Fruit fly (Drosophila melanogaster) whole organism, pupa: ENCODE data around the gene Vdup1.

Source experiments
- CG10348 ChIP-seq: fragments of 200-800 bp; sonication (Bioruptor generic); IDR thresholded peaks from 2 replicates; pipeline ENCODE4 v1.3.6; 2022; ENCODE audit warnings: missing biosample characterization, missing genetic modification characterization
- CG12605 ChIP-seq: fragments of 200-800 bp; sonication (Bioruptor generic); IDR thresholded peaks from 2 replicates; pipeline ENCODE4 v1.3.6; 2022; ENCODE audit warnings: missing biosample characterization, missing genetic modification characterization
- CG13204 ChIP-seq: fragments of 200-800 bp; sonication (Bioruptor generic); optimal IDR thresholded peaks from 2 replicates; lab custom pipeline; 2018; ENCODE audit warnings: missing biosample characterization, mild to moderate bottlenecking, missing genetic modification characterization, moderate library complexity
- CG14655 ChIP-seq: fragments of 200-800 bp; sonication (Bioruptor generic); optimal IDR thresholded peaks from 3 replicates; lab custom pipeline; 2017; ENCODE audit warnings: mild to moderate bottlenecking, missing biosample characterization, missing genetic modification reagents, missing genetic modification characterization
- CG15710 ChIP-seq: fragments of 200-800 bp; sonication (Bioruptor generic); optimal IDR thresholded peaks from 2 replicates; lab custom pipeline; 2018; ENCODE audit warnings: missing biosample characterization, mild to moderate bottlenecking, missing genetic modification characterization, moderate library complexity
- CG17806 ChIP-seq: fragments of 200-800 bp; sonication (Bioruptor generic); optimal IDR thresholded peaks from 2 replicates; lab custom pipeline; 2018; ENCODE audit warnings: missing biosample characterization, mild to moderate bottlenecking, missing genetic modification characterization, moderate library complexity
- CG32121 ChIP-seq: fragments of 200-800 bp; sonication (Bioruptor generic); IDR thresholded peaks from 2 replicates; pipeline ENCODE4 v1.3.6; 2022; ENCODE audit warnings: missing biosample characterization, missing genetic modification characterization
- CG34367 ChIP-seq: fragments of 200-800 bp; sonication (Bioruptor generic); optimal IDR thresholded peaks from 2 replicates; lab custom pipeline; 2018; ENCODE audit warnings: missing biosample characterization, mild to moderate bottlenecking, missing genetic modification characterization
- CG4496 ChIP-seq: fragments of 200-800 bp; sonication (Bioruptor generic); IDR thresholded peaks from 3 replicates; pipeline ENCODE4 v1.3.6; 2022; ENCODE audit warnings: missing biosample characterization, missing genetic modification characterization
- CG8159 ChIP-seq: fragments of 200-800 bp; sonication (Bioruptor generic); optimal IDR thresholded peaks from 3 replicates; lab custom pipeline; 2018; ENCODE audit warnings: missing biosample characterization, mild to moderate bottlenecking, missing genetic modification characterization, moderate library complexity
- CG8301 ChIP-seq: fragments of 200-800 bp; sonication (Bioruptor generic); optimal IDR thresholded peaks from 2 replicates; lab custom pipeline; 2018; ENCODE audit warnings: missing biosample characterization, mild to moderate bottlenecking, missing genetic modification characterization
- CG9948 ChIP-seq: fragments of 200-800 bp; sonication (Bioruptor generic); optimal IDR thresholded peaks from 2 replicates; lab custom pipeline; 2018; ENCODE audit warnings: missing biosample characterization, mild to moderate bottlenecking, missing genetic modification characterization, moderate library complexity
- D1 ChIP-seq: fragments of 200-800 bp; sonication (Bioruptor generic); optimal IDR thresholded peaks from 2 replicates; lab custom pipeline; 2018; ENCODE audit warnings: missing biosample characterization, mild to moderate bottlenecking, missing genetic modification characterization, moderate library complexity
- EcR ChIP-seq: fragments of 200-800 bp; sonication (Bioruptor generic); optimal IDR thresholded peaks from 3 replicates; lab custom pipeline; 2019; ENCODE audit warnings: missing biosample characterization, missing genetic modification characterization, mild to moderate bottlenecking, moderate library complexity, missing genetic modification reagents
- Ets98B ChIP-seq: fragments of 200-800 bp; sonication (Bioruptor generic); IDR thresholded peaks from 2 replicates; pipeline ENCODE4 v1.3.6; 2022; ENCODE audit warnings: missing biosample characterization, missing genetic modification characterization
- Pif1A ChIP-seq: fragments of 200-800 bp; sonication (Bioruptor generic); optimal IDR thresholded peaks from 3 replicates; lab custom pipeline; 2016; ENCODE audit warnings: missing biosample characterization, missing genetic modification characterization
- Pif1B ChIP-seq: fragments of 200-800 bp; sonication (Bioruptor generic); optimal IDR thresholded peaks from 3 replicates; lab custom pipeline; 2016; ENCODE audit warnings: missing biosample characterization, missing genetic modification characterization
- Snoo ChIP-seq: fragments of 200-800 bp; sonication (Bioruptor generic); optimal IDR thresholded peaks from 3 replicates; lab custom pipeline; 2017; ENCODE audit warnings: missing biosample characterization, mild to moderate bottlenecking, missing genetic modification characterization, inconsistent platforms
- fd96Ca ChIP-seq: fragments of 200-800 bp; sonication (Bioruptor generic); IDR thresholded peaks from 3 replicates; pipeline ENCODE4 v1.3.6; 2022; ENCODE audit warnings: missing biosample characterization, missing genetic modification characterization
- gl ChIP-seq: fragments of 200-800 bp; sonication (Bioruptor generic); optimal IDR thresholded peaks from 2 replicates; lab custom pipeline; 2018; ENCODE audit warnings: missing biosample characterization, mild to moderate bottlenecking, missing genetic modification characterization
- rn ChIP-seq: fragments of 200-800 bp; sonication (Bioruptor generic); IDR thresholded peaks from 2 replicates; pipeline ENCODE4 v1.3.6; 2022; ENCODE audit warnings: missing biosample characterization, missing genetic modification characterization

Gene Vdup1

DNA sequence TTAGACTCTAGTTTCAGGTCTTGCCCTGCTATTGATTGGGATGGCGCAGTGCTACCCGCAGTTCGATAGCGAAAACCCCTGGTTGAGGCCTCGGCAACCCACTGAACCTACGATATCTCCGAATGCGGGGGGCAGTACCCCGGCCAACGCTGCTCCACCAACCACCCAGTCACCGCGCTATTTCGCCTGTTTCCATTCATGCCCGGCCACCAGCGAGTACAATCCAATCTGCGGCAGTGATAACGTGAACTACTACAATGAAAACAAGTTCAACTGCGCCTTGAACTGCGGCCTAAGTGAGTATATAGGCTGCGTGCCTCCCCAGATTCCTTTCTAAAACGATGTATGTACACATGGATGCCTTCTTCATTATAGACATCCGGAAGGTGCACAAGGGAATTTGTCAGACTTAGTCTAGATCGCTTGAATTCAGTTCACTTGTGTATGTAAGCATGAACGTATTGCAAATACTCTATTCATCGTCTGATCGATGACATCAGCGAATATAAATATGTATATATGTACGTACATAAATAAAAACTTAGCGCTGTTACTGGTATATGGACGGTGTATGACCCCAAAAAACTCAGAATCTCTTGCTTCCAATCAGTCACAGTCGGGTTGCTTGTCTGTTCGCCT lies 38.8 kb upstream of the Vdup1 start, which contains the start of gene CG13877:
TSS of gene CG13877 (plus strand) at position 589 of the 639 bp plus-strand sequence.
- TF ChIP-seq CG14655 (GFP tag; lab: Kevin White, UChicago) (no peak), EcR (GFP tag; lab: Kevin White, UChicago) (peak; percentile 50)

DNA sequence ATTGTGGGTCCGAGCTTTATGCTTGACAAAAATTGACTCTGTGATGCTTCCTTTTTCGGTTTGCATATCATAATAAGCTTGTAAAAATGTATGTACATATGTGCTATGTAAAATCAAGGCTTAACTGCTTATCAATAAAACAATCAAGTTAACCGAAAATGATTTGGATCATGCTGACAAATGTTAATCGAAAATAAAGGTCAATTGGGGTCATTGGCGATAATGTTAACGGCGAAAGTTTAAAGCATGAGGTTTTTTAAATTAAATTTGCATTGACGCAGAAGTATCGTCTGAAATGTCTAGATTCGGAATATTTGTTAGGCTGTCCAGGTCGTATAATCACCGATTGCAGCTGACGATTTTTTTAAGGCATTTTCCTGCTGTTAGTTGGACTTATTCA lies 37.6 kb upstream of the Vdup1 start, which contains the start of gene Kaz1-ORFB:
TSS of gene Kaz1-ORFB (plus strand) at position 301 of the 400 bp plus-strand sequence.
- no peak for TF ChIP-seq CG17806 (tag; lab: Kevin White, UChicago)
- TF ChIP-seq D1 (tag; lab: Kevin White, UChicago): no peak
- TF ChIP-seq CG12605: no peak
- TF ChIP-seq fd96Ca: no peak
- no peak for TF ChIP-seq CG32121 (GFP tag; lab: Robert Waterston, UW)
- TF ChIP-seq CG8301 (tag; lab: Kevin White, UChicago): no peak
- no peak for TF ChIP-seq CG34367 (tag; lab: Kevin White, UChicago)

DNA sequence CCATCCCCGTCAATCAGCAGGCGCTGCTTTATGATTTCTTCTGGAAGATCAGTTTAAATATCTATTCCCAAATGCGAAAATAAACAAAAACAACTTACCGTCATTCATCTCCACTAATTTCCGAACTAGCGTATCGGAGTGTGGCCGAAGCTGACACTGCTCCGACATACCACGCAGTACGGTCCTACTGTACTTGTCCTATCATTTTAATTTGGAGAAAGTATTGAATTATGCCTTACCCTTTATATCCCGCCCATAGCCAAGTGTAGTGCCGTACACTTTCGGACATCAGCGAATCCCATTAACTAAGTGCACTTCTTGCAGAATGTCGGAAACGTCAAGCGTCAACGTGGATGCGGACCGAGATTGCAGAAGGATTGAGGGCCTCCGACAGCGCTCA lies 33.8 kb upstream of the Vdup1 start, which contains the start of the genes thoc7 and Dis3l2:
TSS of gene thoc7 (minus strand) at position 168 of the 400 bp plus-strand sequence.
TSS of gene Dis3l2 (plus strand) at position 190 of the 400 bp plus-strand sequence.
- TF ChIP-seq gl (tag; lab: Kevin White, UChicago) (no peak), CG12605 (no peak), fd96Ca (no peak), CG10348 (GFP tag; lab: Robert Waterston, UW) (no peak), Pif1B (GFP tag; lab: Kevin White, UChicago) (no peak), CG9948 (tag; lab: Kevin White, UChicago) (no peak), CG32121 (GFP tag; lab: Robert Waterston, UW) (no peak), CG15710 (tag; lab: Kevin White, UChicago) (no peak), Pif1A (GFP tag; lab: Kevin White, UChicago) (no peak), CG8301 (tag; lab: Kevin White, UChicago) (no peak), D1 (tag; lab: Kevin White, UChicago) (no peak)

DNA sequence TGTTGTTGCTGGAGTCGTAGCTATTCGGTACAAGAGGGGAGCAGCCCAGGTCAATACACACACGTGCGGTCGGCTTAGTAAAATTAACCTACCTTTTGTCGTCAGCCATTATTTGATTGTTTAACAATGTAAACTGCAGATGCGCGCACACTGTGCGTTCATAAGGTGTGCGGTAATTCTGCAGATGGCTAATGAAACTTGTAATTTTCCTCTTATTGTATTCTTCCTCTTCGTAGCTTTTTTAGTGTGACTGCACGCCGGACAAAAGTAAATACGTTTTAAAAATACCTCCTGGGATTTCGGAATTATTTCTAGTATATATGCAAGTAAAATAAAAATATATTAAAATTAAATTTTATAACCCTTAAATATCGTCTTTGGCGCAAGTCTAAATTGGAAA lies 32.4 kb upstream of the Vdup1 start, which contains the start of gene Prp4k:
TSS of gene Prp4k (minus strand) at position 258 of the 400 bp plus-strand sequence.
- TF ChIP-seq EcR (GFP tag; lab: Kevin White, UChicago) (peak; percentile 48), Ets98B (GFP tag; lab: Robert Waterston, UW) (no peak), CG4496 (GFP tag; lab: Robert Waterston, UW) (0 out of 3 replicates have a peak, but pooled peaks have one; percentile 36), Pif1A (GFP tag; lab: Kevin White, UChicago) (no peak), CG9948 (tag; lab: Kevin White, UChicago) (no peak), CG10348 (GFP tag; lab: Robert Waterston, UW) (no peak), CG32121 (GFP tag; lab: Robert Waterston, UW) (no peak)
- TF ChIP-seq, all 21 proteins: peak for 2

DNA sequence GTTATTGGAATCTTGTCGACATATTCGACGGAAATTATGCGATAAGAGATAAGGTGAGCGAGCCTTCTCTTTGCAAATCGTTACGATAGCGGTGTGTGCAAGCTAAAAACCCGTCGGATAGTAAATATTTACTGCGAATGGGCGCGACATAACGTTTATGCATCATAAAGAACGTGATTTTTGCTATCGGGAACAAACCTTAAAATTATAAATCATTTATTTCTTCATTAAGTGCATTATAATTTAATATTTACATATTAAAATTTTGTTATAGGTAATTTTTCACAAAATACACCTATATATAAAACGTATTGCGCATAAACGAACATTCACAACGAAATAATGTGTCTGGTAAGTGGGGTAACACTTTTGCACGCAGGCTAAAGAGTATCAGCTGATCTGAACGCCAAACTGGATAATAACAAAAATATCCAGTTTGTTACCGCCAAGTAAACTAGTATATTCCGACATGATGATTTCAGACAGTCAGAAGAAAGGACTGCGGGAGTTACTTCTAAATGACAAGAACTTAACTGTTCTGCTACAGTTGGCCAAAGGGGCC lies 27.0 kb upstream of the Vdup1 start, which contains the start of the genes Gk1 and CG13876:
TSS of gene Gk1 (minus strand) at position 122 of the 562 bp plus-strand sequence.
TSS of gene CG13876 (plus strand) at position 412 of the 562 bp plus-strand sequence.
- TF ChIP-seq CG8301 (tag; lab: Kevin White, UChicago) (peak; percentile 96), CG9948 (tag; lab: Kevin White, UChicago) (peak; percentile 94), CG10348 (GFP tag; lab: Robert Waterston, UW) (peak; percentile 64; the same call in 1 of the 2 replicates), fd96Ca (peak; percentile 90), Pif1A (GFP tag; lab: Kevin White, UChicago) (no peak), rn (peak; percentile 88), EcR (GFP tag; lab: Kevin White, UChicago) (peak; percentile 59), CG14655 (GFP tag; lab: Kevin White, UChicago) (no peak), CG32121 (GFP tag; lab: Robert Waterston, UW) (peak; percentile 97), CG4496 (GFP tag; lab: Robert Waterston, UW) (peak; percentile 96), Pif1B (GFP tag; lab: Kevin White, UChicago) (no peak), CG13204 (GFP tag; lab: Kevin White, UChicago) (no peak), Ets98B (GFP tag; lab: Robert Waterston, UW) (peak; percentile 97), D1 (tag; lab: Kevin White, UChicago) (no peak), gl (tag; lab: Kevin White, UChicago) (peak; percentile 92), CG12605 (peak; percentile 97), CG17806 (tag; lab: Kevin White, UChicago) (peak; percentile 96), Snoo (tag; lab: Kevin White, UChicago) (peak; percentile 94), CG15710 (tag; lab: Kevin White, UChicago) (peak; percentile 98), CG8159 (tag; lab: Kevin White, UChicago) (peak; percentile 98), CG34367 (tag; lab: Kevin White, UChicago) (peak; percentile 96)
